Fruit fly (Drosophila melanogaster): ENCODE results near the gene CAH5.

Gene CAH5

dm6 chr3R:31262298-31262697 is at the start of gene CAH5:
Gene CAH5 (plus strand): TSS chr3R:31262598.
- TF ChIP-seq CG17801 (GFP tag; optimal IDR thresholded peaks at IDR 0.05; ENCODE audit: partially characterized antibody): no peak

dm6 chr3R:31213227-31213626 is 49.2 kb upstream of the CAH5 start, which contains the start of the genes Zwilch and CG1542:
Gene Zwilch (minus strand): TSS chr3R:31213376.
Gene CG1542 (plus strand): TSS chr3R:31213458.
- TF ChIP-seq CG17801 (GFP tag; optimal IDR thresholded peaks at IDR 0.05; ENCODE audit: partially characterized antibody): peak; percentile 3

- TF ChIP-seq CG17801 (GFP tag; optimal IDR thresholded peaks at IDR 0.05; ENCODE audit: partially characterized antibody): peak; percentile 57
These were observed 46.6 kb upstream of the CAH5 start, which contains the start of gene CG15561 for dm6 chr3R:31215830-31216229. Gene CG15561 (minus strand): TSS chr3R:31215942.

- peak; percentile 12 for TF ChIP-seq CG17801 (GFP tag; optimal IDR thresholded peaks at IDR 0.05; ENCODE audit: partially characterized antibody)
These were observed 44.1 kb upstream of the CAH5 start for dm6 chr3R:31218214-31218876.

dm6 chr3R:31218997-31219992 is 43.1 kb upstream of the CAH5 start, which contains the start of gene ATPsynC:
Gene ATPsynC (minus strand): TSS chr3R:31219630.
- TF ChIP-seq CG17801 (GFP tag; optimal IDR thresholded peaks at IDR 0.05; ENCODE audit: partially characterized antibody): peak; percentile 46

- TF ChIP-seq CG17801 (GFP tag; optimal IDR thresholded peaks at IDR 0.05; ENCODE audit: partially characterized antibody): peak; percentile 33
These were observed 41.7 kb upstream of the CAH5 start, which contains the start of gene CG12054 for dm6 chr3R:31220456-31221336. Gene CG12054 (plus strand): TSS chr3R:31220702.

- TF ChIP-seq CG17801 (GFP tag; optimal IDR thresholded peaks at IDR 0.05; ENCODE audit: partially characterized antibody): peak; percentile 22
These were observed 40.9 kb upstream of the CAH5 start for dm6 chr3R:31221337-31222047.

- TF ChIP-seq CG17801 (GFP tag; optimal IDR thresholded peaks at IDR 0.05; ENCODE audit: partially characterized antibody): no peak
These were observed 40.1 kb upstream of the CAH5 start for dm6 chr3R:31222125-31222889.

- TF ChIP-seq CG17801 (GFP tag; optimal IDR thresholded peaks at IDR 0.05; ENCODE audit: partially characterized antibody): no peak
These were observed 39.4 kb upstream of the CAH5 start for dm6 chr3R:31222890-31223569.

- no peak for TF ChIP-seq CG17801 (GFP tag; optimal IDR thresholded peaks at IDR 0.05; ENCODE audit: partially characterized antibody)
These were observed 38.2 kb upstream of the CAH5 start for dm6 chr3R:31223971-31224860.

- no peak for TF ChIP-seq CG17801 (GFP tag; optimal IDR thresholded peaks at IDR 0.05; ENCODE audit: partially characterized antibody)
These were observed 37.2 kb upstream of the CAH5 start for dm6 chr3R:31225043-31225681.

All from ovary, adult (tissue).